Fruit fly (Drosophila melanogaster) whole organism, embryonic: Measurements from ENCODE around the gene CG33631.
A peak's percentile ranks its signal among the peaks of the same experiment; 100 is the strongest.

Experiments
- Ada2b ChIP-seq: fragments of 200-800 bp; sonication (Bioruptor generic); IDR thresholded peaks from 2 replicates; pipeline ENCODE4 v1.3.6; 2022; ENCODE audit warnings: missing biosample characterization, missing genetic modification characterization
- CG12155 ChIP-seq: fragments of 200-800 bp; sonication (Bioruptor generic); optimal IDR thresholded peaks from 3 replicates; lab custom pipeline; 2016; ENCODE audit warnings: missing biosample characterization, missing genetic modification characterization
- CG12219 ChIP-seq: fragments of 200-800 bp; sonication (Bioruptor generic); optimal IDR thresholded peaks from 3 replicates; lab custom pipeline; 2018; ENCODE audit warnings: missing biosample characterization, mild to moderate bottlenecking, missing genetic modification characterization
- CG12659 ChIP-seq: fragments of 200-800 bp; sonication (Bioruptor generic); optimal IDR thresholded peaks from 3 replicates; lab custom pipeline; 2017; ENCODE audit warnings: mild to moderate bottlenecking, missing biosample characterization, missing genetic modification reagents, missing genetic modification characterization
- CG12769 ChIP-seq: fragments of 200-800 bp; sonication (Bioruptor generic); optimal IDR thresholded peaks from 2 replicates; lab custom pipeline; 2019; ENCODE audit warnings: missing biosample characterization, mild to moderate bottlenecking, missing genetic modification characterization, moderate library complexity
- CG13894 ChIP-seq: fragments of 200-800 bp; sonication (Bioruptor generic); optimal IDR thresholded peaks from 3 replicates; lab custom pipeline; 2018; ENCODE audit warnings: missing biosample characterization, mild to moderate bottlenecking, missing genetic modification characterization, moderate library complexity
- CG14441 ChIP-seq: fragments of 200-800 bp; sonication (Bioruptor generic); IDR thresholded peaks from 2 replicates; pipeline ENCODE4 v1.3.6; 2022; ENCODE audit warnings: missing biosample characterization, missing genetic modification characterization
- CG15073 ChIP-seq: fragments of 200-800 bp; sonication (Bioruptor generic); optimal IDR thresholded peaks from 2 replicates; lab custom pipeline; 2016; ENCODE audit warnings: missing biosample characterization, missing genetic modification characterization
- CG1603 ChIP-seq: fragments of 200-800 bp; sonication (Bioruptor generic); optimal IDR thresholded peaks from 2 replicates; lab custom pipeline; 2019; ENCODE audit warnings: missing biosample characterization, mild to moderate bottlenecking, missing genetic modification characterization, moderate library complexity
- CG16813 ChIP-seq: fragments of 200-800 bp; sonication (Bioruptor generic); IDR thresholded peaks from 3 replicates; pipeline ENCODE4 v1.3.6; 2022; ENCODE audit warnings: missing biosample characterization, missing genetic modification characterization; ENCODE audit not compliant: partially characterized antibody
- CG17829 ChIP-seq: fragments of 200-800 bp; optimal IDR thresholded peaks from 2 replicates; lab custom pipeline; 2019; ENCODE audit warnings: missing biosample characterization, mild to moderate bottlenecking, missing genetic modification characterization, moderate library complexity
- CG2129 ChIP-seq: fragments of 200-800 bp; sonication (Bioruptor generic); IDR thresholded peaks from 2 replicates; pipeline ENCODE4 v1.3.6; 2022; ENCODE audit warnings: missing biosample characterization, missing genetic modification characterization; ENCODE audit not compliant: partially characterized antibody
- CG2678 ChIP-seq: fragments of 200-800 bp; sonication (Bioruptor generic); optimal IDR thresholded peaks from 3 replicates; lab custom pipeline; 2019; ENCODE audit warnings: missing biosample characterization, mild to moderate bottlenecking, missing genetic modification characterization, moderate library complexity
- CG32772 ChIP-seq: fragments of 200-800 bp; sonication (Bioruptor generic); IDR thresholded peaks from 2 replicates; pipeline ENCODE4 v1.3.6; 2022; ENCODE audit warnings: missing biosample characterization, missing genetic modification characterization
- CG3281 ChIP-seq: fragments of 200-800 bp; sonication (Bioruptor generic); optimal IDR thresholded peaks from 3 replicates; lab custom pipeline; 2017; ENCODE audit warnings: missing biosample characterization, mild to moderate bottlenecking, missing genetic modification characterization
- CG34422 ChIP-seq: fragments of 200-800 bp; sonication (Bioruptor generic); IDR thresholded peaks from 3 replicates; pipeline ENCODE4 v1.3.6; 2022; ENCODE audit warnings: missing biosample characterization, missing genetic modification characterization
- CG4730 ChIP-seq: fragments of 200-800 bp; sonication (Bioruptor generic); IDR thresholded peaks from 2 replicates; pipeline ENCODE4 v1.3.6; 2022; ENCODE audit warnings: missing biosample characterization, missing genetic modification characterization
- CG7372 ChIP-seq: fragments of 200-800 bp; sonication (Bioruptor generic); IDR thresholded peaks from 2 replicates; pipeline ENCODE4 v1.3.6; 2022; ENCODE audit warnings: missing biosample characterization, missing genetic modification characterization
- CG9797 ChIP-seq: fragments of 200-800 bp; sonication (Bioruptor generic); optimal IDR thresholded peaks from 3 replicates; lab custom pipeline; 2018; ENCODE audit warnings: missing biosample characterization, mild to moderate bottlenecking, missing genetic modification characterization
- D ChIP-seq, 2 experiments: fragments of 200-800 bp in 1 of 2; fragments of >200 bp in 1 of 2; sonication (Bioruptor generic) in 1 of 2; optimal IDR thresholded peaks; 2 replicates in 1 of 2; 3 replicates in 1 of 2; lab custom pipeline; 2017; ENCODE audit warnings: mild to moderate bottlenecking in 1 of 2, missing biosample characterization in 1 of 2, missing genetic modification characterization in 1 of 2, missing genetic modification reagents in 1 of 2
- Dbx ChIP-seq: fragments of 200-800 bp; sonication (Bioruptor generic); IDR thresholded peaks from 3 replicates; pipeline ENCODE4 v1.3.6; 2022; ENCODE audit warnings: missing biosample characterization, missing genetic modification characterization
- Fer1 ChIP-seq: fragments of 200-800 bp; sonication (Bioruptor generic); optimal IDR thresholded peaks from 2 replicates; lab custom pipeline; 2017; ENCODE audit warnings: missing biosample characterization, mild to moderate bottlenecking, missing genetic modification characterization
- Hr3 ChIP-seq: fragments of 200-800 bp; sonication (Bioruptor generic); optimal IDR thresholded peaks from 3 replicates; lab custom pipeline; 2016; ENCODE audit warnings: missing biosample characterization, missing genetic modification characterization
- Hr51 ChIP-seq, 2 experiments: fragments of 200-800 bp; sonication (Bioruptor generic); optimal IDR thresholded peaks; 2 replicates in 1 of 2; 3 replicates in 1 of 2; lab custom pipeline; 2016 to 2018; ENCODE audit warnings: missing biosample characterization in 2 of 2, missing genetic modification characterization in 2 of 2, mild to moderate bottlenecking in 1 of 2, moderate library complexity in 1 of 2
- Kr ChIP-seq: fragments of 200-800 bp; sonication (Bioruptor generic); optimal IDR thresholded peaks from 2 replicates; lab custom pipeline; 2017; ENCODE audit warnings: missing biosample characterization, mild to moderate bottlenecking, missing genetic modification characterization
- Lhr ChIP-seq: fragments of 200-800 bp; sonication (Bioruptor generic); optimal IDR thresholded peaks from 3 replicates; lab custom pipeline; 2017; ENCODE audit warnings: mild to moderate bottlenecking, missing biosample characterization, missing genetic modification reagents, missing genetic modification characterization
- Max ChIP-seq: fragments of 200-800 bp; sonication (Bioruptor generic); optimal IDR thresholded peaks from 2 replicates; lab custom pipeline; 2016; ENCODE audit warnings: missing biosample characterization, mild to moderate bottlenecking, missing genetic modification characterization
- Med ChIP-seq: fragments of 200-800 bp; sonication (Bioruptor generic); peaks from one replicate; lab custom pipeline; 2016; ENCODE audit warnings: missing biosample characterization, missing genetic modification characterization, mild to moderate bottlenecking, inconsistent platforms, moderate library complexity
- Nf-YC ChIP-seq: fragments of 200-800 bp; optimal IDR thresholded peaks from 3 replicates; lab custom pipeline; 2019; ENCODE audit warnings: missing biosample characterization, mild to moderate bottlenecking, missing genetic modification characterization, moderate library complexity
- Oaz ChIP-seq: fragments of 200-800 bp; sonication (Bioruptor generic); IDR thresholded peaks from 2 replicates; pipeline ENCODE4 v1.3.6; 2022; ENCODE audit warnings: missing biosample characterization, missing genetic modification characterization
- Opbp ChIP-seq: fragments of 200-800 bp; sonication (Bioruptor generic); IDR thresholded peaks from 3 replicates; pipeline ENCODE4 v1.3.6; 2022; ENCODE audit warnings: missing biosample characterization, missing genetic modification characterization; ENCODE audit not compliant: partially characterized antibody
- Ravus ChIP-seq: fragments of 200-800 bp; sonication (Bioruptor generic); IDR thresholded peaks from 2 replicates; pipeline ENCODE4 v1.3.6; 2022; ENCODE audit warnings: missing biosample characterization, missing genetic modification characterization
- Six4 ChIP-seq: fragments of 200-800 bp; sonication (Bioruptor generic); optimal IDR thresholded peaks from 2 replicates; lab custom pipeline; 2016; ENCODE audit warnings: missing biosample characterization, missing genetic modification characterization
- al ChIP-seq: fragments of 200-800 bp; sonication (Bioruptor generic); IDR thresholded peaks from 2 replicates; pipeline ENCODE4 v1.3.6; 2022; ENCODE audit warnings: missing biosample characterization, missing genetic modification characterization
- chinmo ChIP-seq: fragments of 200-800 bp; sonication (Bioruptor generic); IDR thresholded peaks from 4 replicates; pipeline ENCODE4 v1.3.6; 2022; ENCODE audit warnings: missing biosample characterization, missing genetic modification characterization; ENCODE audit not compliant: partially characterized antibody
- chn ChIP-seq: fragments of 200-800 bp; sonication (Bioruptor generic); optimal IDR thresholded peaks from 2 replicates; lab custom pipeline; 2016; ENCODE audit warnings: missing biosample characterization, missing genetic modification characterization
- dan ChIP-seq: fragments of 200-800 bp; sonication (Bioruptor generic); IDR thresholded peaks from 2 replicates; pipeline ENCODE4 v1.3.6; 2022; ENCODE audit warnings: missing biosample characterization, missing genetic modification characterization
- fd96Cb ChIP-seq: fragments of 200-800 bp; sonication (Bioruptor generic); optimal IDR thresholded peaks from 2 replicates; lab custom pipeline; 2018; ENCODE audit warnings: missing biosample characterization, mild to moderate bottlenecking, missing genetic modification characterization, moderate library complexity
- fu2 ChIP-seq: fragments of 200-800 bp; sonication (Bioruptor generic); optimal IDR thresholded peaks from 2 replicates; lab custom pipeline; 2016; ENCODE audit warnings: missing biosample characterization, missing genetic modification characterization
- ken ChIP-seq: fragments of 200-800 bp; sonication (Bioruptor generic); IDR thresholded peaks from 3 replicates; pipeline ENCODE4 v1.3.6; 2022; ENCODE audit warnings: missing biosample characterization, missing genetic modification characterization
- mam ChIP-seq: fragments of 200-800 bp; sonication (Bioruptor generic); optimal IDR thresholded peaks from 3 replicates; lab custom pipeline; 2016; ENCODE audit warnings: missing biosample characterization, missing genetic modification characterization
- mld ChIP-seq: fragments of 200-800 bp; sonication (Bioruptor generic); IDR thresholded peaks from 3 replicates; pipeline ENCODE4 v1.3.6; 2022; ENCODE audit warnings: missing biosample characterization, missing genetic modification characterization; ENCODE audit not compliant: partially characterized antibody
- pnt ChIP-seq: fragments of 200-800 bp; sonication (Bioruptor generic); optimal IDR thresholded peaks from 3 replicates; lab custom pipeline; 2016; ENCODE audit warnings: missing biosample characterization, missing genetic modification characterization
- prd ChIP-seq, 3 experiments: fragments of >200 bp in 2 of 3; fragments of 200-800 bp in 1 of 3; sonication (Bioruptor generic) in 1 of 3; optimal IDR thresholded peaks in 2 of 3; IDR thresholded peaks in 1 of 3; 2 replicates in 2 of 3; 3 replicates in 1 of 3; pipeline versions ENCODE4 v1.3.6 to Lab custom; 2017 to 2022; ENCODE audit warnings: missing biosample characterization in 1 of 3, missing genetic modification characterization in 1 of 3
- slp2 ChIP-seq: fragments of 200-800 bp; sonication (Bioruptor generic); optimal IDR thresholded peaks from 2 replicates; lab custom pipeline; 2016; ENCODE audit warnings: missing biosample characterization, missing genetic modification characterization
- tup ChIP-seq: fragments of 200-800 bp; sonication (Bioruptor generic); optimal IDR thresholded peaks from 2 replicates; lab custom pipeline; 2016; ENCODE audit warnings: missing biosample characterization, mild to moderate bottlenecking, missing genetic modification characterization, moderate library complexity
- zf30C ChIP-seq: fragments of 200-800 bp; sonication (Bioruptor generic); optimal IDR thresholded peaks from 3 replicates; lab custom pipeline; 2018; ENCODE audit warnings: missing biosample characterization, mild to moderate bottlenecking, missing genetic modification characterization

The CG33631 gene

DNA sequence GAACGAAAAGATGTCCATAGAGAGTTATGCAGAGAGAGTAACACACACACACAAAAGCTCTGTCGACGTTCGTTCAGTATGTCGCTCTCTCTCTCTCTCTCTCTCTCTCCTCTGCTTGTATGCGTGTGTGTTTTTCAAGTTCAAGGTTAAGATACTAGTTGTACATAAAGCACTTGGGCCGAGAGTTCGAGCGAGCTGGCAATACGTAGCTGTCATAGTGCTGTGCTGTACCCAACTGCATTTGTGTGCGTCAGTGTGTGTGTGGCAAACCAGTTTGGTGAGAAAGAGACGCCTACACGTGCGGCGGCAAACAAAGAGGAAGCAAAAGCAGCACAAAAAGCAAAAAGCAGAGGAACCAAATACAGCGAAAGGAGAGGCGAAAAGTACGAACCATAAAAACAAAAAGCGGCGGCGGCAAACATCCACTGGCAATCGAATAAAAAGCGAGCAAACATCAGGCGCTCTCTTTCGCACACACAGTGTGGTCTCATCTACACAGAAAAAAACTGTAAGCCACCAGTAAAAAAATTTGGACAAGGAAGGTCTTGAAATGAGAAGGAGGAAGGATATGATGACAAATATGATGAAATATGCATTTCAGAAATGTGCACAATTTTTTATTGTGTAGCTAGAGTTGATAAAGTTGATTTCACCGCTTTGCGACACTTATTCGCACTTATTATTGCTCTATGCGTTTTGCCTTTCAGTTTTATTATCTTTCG is 23.6 kb downstream of the CG33631 start (continued):
- TF ChIP-seq Oaz (GFP tag; lab: Robert Waterston, UW) (peak; percentile 46; the same call in 1 of the 2 replicates), CG14441 (GFP tag; lab: Robert Waterston, UW) (peak; percentile 80), CG12659 (GFP tag; lab: Kevin White, UChicago) (peak; percentile 51), Med (peak; percentile 96), mld (0 out of 3 replicates have a peak, but pooled peaks have one; percentile 42), dan (no peak), CG13894 (tag; lab: Kevin White, UChicago) (no peak), CG17829 (peak; percentile 12), CG12219 (GFP tag; lab: Kevin White, UChicago) (peak; percentile 17), CG2129 (GFP tag; lab: Robert Waterston, UW) (no peak), CG7372 (GFP tag; lab: Robert Waterston, UW) (peak; percentile 45; the same call in 1 of the 2 replicates), pnt (GFP tag; lab: Kevin White, UChicago) (peak; percentile 66), Max (GFP tag; lab: Kevin White, UChicago) (peak; percentile 50), slp2 (GFP tag; lab: Kevin White, UChicago) (peak; percentile 76), chn (peak; percentile 52), fu2 (GFP tag; lab: Kevin White, UChicago) (peak; percentile 59), fd96Cb (tag; lab: Kevin White, UChicago) (peak; percentile 43), Nf-YC (tag; lab: Kevin White, UChicago) (peak; percentile 68), CG15073 (GFP tag; lab: Kevin White, UChicago) (no peak), al (peak; percentile 78), zf30C (no peak), mam (GFP tag; lab: Kevin White, UChicago) (peak; percentile 78), Lhr (GFP tag; lab: Kevin White, UChicago) (no peak), Six4 (GFP tag; lab: Kevin White, UChicago) (peak; percentile 57), chinmo (peak; percentile 99), D (optimal IDR thresholded peaks at IDR 0.05; lab: Kevin White, UChicago) (no peak), D (GFP tag; optimal IDR thresholded peaks at IDR 0.05; lab: Kevin White, UChicago) (no peak), CG16813 (no peak), Ravus (GFP tag; lab: Robert Waterston, UW) (peak; percentile 4; the same call in 1 of the 2 replicates), CG34422 (peak; percentile 80; the same call in 2 of the 3 replicates), CG2678 (peak; percentile 73), tup (GFP tag; lab: Kevin White, UChicago) (no peak), CG1603 (tag; lab: Kevin White, UChicago) (peak; percentile 61), ken (GFP tag; lab: Robert Waterston, UW) (peak; percentile 65; the same call in 2 of the 3 replicates), CG12155 (peak; percentile 61), Dbx (GFP tag; lab: Robert Waterston, UW) (peak; percentile 65; the same call in 2 of the 3 replicates), Kr (GFP tag; lab: Kevin White, UChicago) (no peak), Ada2b (peak; percentile 71), Fer1 (GFP tag; lab: Kevin White, UChicago) (peak; percentile 28), Hr3 (peak; percentile 42), CG3281 (GFP tag; lab: Kevin White, UChicago) (peak; percentile 64), Hr51 (GFP tag; optimal IDR thresholded peaks at IDR 0.05; lab: Kevin White, UChicago) (peak; percentile 44 to 59), Opbp (GFP tag; lab: Robert Waterston, UW) (no peak), CG32772 (GFP tag; lab: Robert Waterston, UW) (peak; percentile 61; the same call in 1 of the 2 replicates), CG9797 (GFP tag; lab: Kevin White, UChicago) (no peak), CG4730 (GFP tag; lab: Robert Waterston, UW) (peak; percentile 45; the same call in 1 of the 2 replicates), prd (optimal IDR thresholded peaks at IDR 0.05; lab: Kevin White, UChicago) (no peak), prd (GFP tag; IDR thresholded peaks at IDR 0.05; lab: Robert Waterston, UW) (peak; percentile 82), CG12769 (peak; percentile 34)
